Worm (Caenorhabditis elegans) whole organism, L1 larva: ENCODE data around the gene C27B7.6.

ENCODE experiments used
- C04F5.9 ChIP-seq: sonication (generic microtip); optimal IDR thresholded peaks from 2 replicates; lab custom pipeline; 2016; ENCODE audit warnings: missing genetic modification characterization, missing compliant biosample characterization
- C34B4.2 ChIP-seq: sonication (generic microtip); optimal IDR thresholded peaks from 2 replicates; lab custom pipeline; 2017; ENCODE audit warnings: mild to moderate bottlenecking, missing genetic modification characterization, missing compliant biosample characterization
- Y116A8C.19 ChIP-seq: sonication (generic microtip); optimal IDR thresholded peaks from 2 replicates; lab custom pipeline; 2016; ENCODE audit warnings: missing compliant biosample characterization, missing genetic modification characterization, borderline replicate concordance
- ama-1 ChIP-seq: fragments of 150-350 bp; optimal IDR thresholded peaks from 2 replicates; lab custom pipeline; 2014
- blmp-1 ChIP-seq: fragments of 150-350 bp; optimal IDR thresholded peaks from 2 replicates; lab custom pipeline; 2014; ENCODE audit warnings: missing biosample characterization, missing genetic modification characterization
- ceh-63 ChIP-seq: fragments of 200-800 bp; sonication (Bioruptor generic); optimal IDR thresholded peaks from 2 replicates; lab custom pipeline; 2018; ENCODE audit warnings: mild to moderate bottlenecking, missing genetic modification characterization, missing compliant biosample characterization
- ceh-82 ChIP-seq, 3 experiments: fragments of 150-350 bp in 1 of 3; sonication (generic microtip) in 2 of 3; optimal IDR thresholded peaks; 2 replicates each; lab custom pipeline; 2014 to 2017; ENCODE audit warnings: missing biosample characterization in 3 of 3, missing genetic modification characterization in 3 of 3
- dsc-1 ChIP-seq: sonication (generic microtip); optimal IDR thresholded peaks from 2 replicates; lab custom pipeline; 2016; ENCODE audit warnings: mild to moderate bottlenecking, missing genetic modification characterization, missing compliant biosample characterization
- efl-1 ChIP-seq, 4 experiments: fragments of 150-350 bp; optimal IDR thresholded peaks in 3 of 4; peaks in 1 of 4; 1 replicate in 1 of 4; 2 replicates in 3 of 4; lab custom pipeline; 2014; ENCODE audit warnings: missing biosample characterization in 2 of 4, missing genetic modification characterization in 2 of 4, missing genetic modification reagents in 2 of 4
- efl-3 ChIP-seq: fragments of 200-800 bp; sonication (Bioruptor generic); optimal IDR thresholded peaks from 2 replicates; lab custom pipeline; 2018; ENCODE audit warnings: mild to moderate bottlenecking, missing genetic modification characterization, missing compliant biosample characterization
- egl-27 ChIP-seq, 2 experiments: fragments of 150-350 bp in 1 of 2; sonication (generic microtip); optimal IDR thresholded peaks; 3 replicates each; lab custom pipeline; 2017 to 2018; ENCODE audit warnings: missing biosample characterization in 2 of 2, missing genetic modification characterization in 2 of 2, missing genetic modification reagents in 2 of 2
- elt-3 ChIP-seq, 6 experiments: fragments of 150-350 bp in 1 of 6; sonication (generic microtip); optimal IDR thresholded peaks; 2 replicates each; lab custom pipeline; 2017 to 2018; ENCODE audit warnings: missing biosample characterization in 6 of 6, missing genetic modification characterization in 6 of 6, inconsistent platforms in 1 of 6
- fkh-4 ChIP-seq: sonication (generic microtip); optimal IDR thresholded peaks from 2 replicates; lab custom pipeline; 2016; ENCODE audit warnings: missing compliant biosample characterization, missing genetic modification characterization, borderline replicate concordance
- fkh-8 ChIP-seq: sonication (generic microtip); optimal IDR thresholded peaks from 2 replicates; lab custom pipeline; 2016; ENCODE audit warnings: mild to moderate bottlenecking, missing genetic modification characterization, missing compliant biosample characterization
- grh-1 ChIP-seq: fragments of 200-800 bp; sonication (Bioruptor generic); IDR thresholded peaks from 2 replicates; pipeline ENCODE4 v1.3.6; 2022; ENCODE audit warnings: missing genetic modification reagents, missing genetic modification characterization, missing compliant biosample characterization
- hlh-17 ChIP-seq: fragments of 200-800 bp; sonication (Bioruptor generic); optimal IDR thresholded peaks from 2 replicates; lab custom pipeline; 2018; ENCODE audit warnings: missing genetic modification characterization, mild to moderate bottlenecking, missing compliant biosample characterization, moderate library complexity, borderline replicate concordance
- irx-1 ChIP-seq: sonication (generic microtip); optimal IDR thresholded peaks from 2 replicates; lab custom pipeline; 2016; ENCODE audit warnings: missing genetic modification characterization, missing compliant biosample characterization
- isw-1 ChIP-seq: fragments of 200-800 bp; sonication (Bioruptor generic); IDR thresholded peaks from 2 replicates; pipeline ENCODE4 v1.3.6; 2022; ENCODE audit warnings: missing genetic modification characterization, missing compliant biosample characterization
- jun-1 ChIP-seq: fragments of 150-350 bp; optimal IDR thresholded peaks from 2 replicates; lab custom pipeline; 2014; ENCODE audit warnings: missing biosample characterization, missing genetic modification reagents, missing genetic modification characterization
- lin-14 ChIP-seq: fragments of 200-800 bp; sonication (Bioruptor generic); optimal IDR thresholded peaks from 2 replicates; lab custom pipeline; 2018; ENCODE audit warnings: mild to moderate bottlenecking, missing genetic modification characterization, moderate library complexity, missing compliant biosample characterization
- lin-15B ChIP-seq: fragments of 150-350 bp; sonication (generic microtip); optimal IDR thresholded peaks from 3 replicates; lab custom pipeline; 2014; ENCODE audit warnings: missing biosample characterization, missing genetic modification characterization
- lin-35 ChIP-seq, 2 experiments: fragments of 150-350 bp; optimal IDR thresholded peaks; 2 replicates each; lab custom pipeline; 2014; ENCODE audit warnings: missing biosample characterization in 2 of 2, missing genetic modification characterization in 2 of 2, missing genetic modification reagents in 2 of 2
- lin-39 ChIP-seq: fragments of 150-350 bp; optimal IDR thresholded peaks from 2 replicates; lab custom pipeline; 2014; ENCODE audit warnings: missing biosample characterization, missing genetic modification reagents, missing genetic modification characterization
- lir-3 ChIP-seq: sonication (generic microtip); optimal IDR thresholded peaks from 2 replicates; lab custom pipeline; 2016; ENCODE audit warnings: mild to moderate bottlenecking, missing genetic modification characterization, moderate library complexity, missing compliant biosample characterization; ENCODE audit not compliant: poor library complexity
- lsy-2 ChIP-seq, 2 experiments: fragments of 150-350 bp; optimal IDR thresholded peaks; 2 replicates each; lab custom pipeline; 2014; ENCODE audit warnings: missing biosample characterization in 2 of 2, missing genetic modification characterization in 2 of 2
- mab-9 ChIP-seq: fragments of 200-800 bp; sonication (Bioruptor generic); IDR thresholded peaks from 2 replicates; pipeline ENCODE4 v1.3.6; 2022; ENCODE audit warnings: missing genetic modification reagents, missing genetic modification characterization, missing compliant biosample characterization
- mep-1 ChIP-seq: fragments of 150-350 bp; optimal IDR thresholded peaks from 2 replicates; lab custom pipeline; 2014; ENCODE audit warnings: missing biosample characterization, missing genetic modification characterization
- nhr-11 ChIP-seq: fragments of 150-350 bp; optimal IDR thresholded peaks from 2 replicates; lab custom pipeline; 2014; ENCODE audit warnings: missing biosample characterization, missing genetic modification characterization
- nhr-19 ChIP-seq: fragments of 200-800 bp; sonication (Bioruptor generic); conservative IDR thresholded peaks from 2 replicates; pipeline ENCODE4 v1.3.6; 2022; ENCODE audit warnings: missing genetic modification characterization, missing compliant biosample characterization
- nhr-237 ChIP-seq: fragments of 150-350 bp; optimal IDR thresholded peaks from 2 replicates; lab custom pipeline; 2014; ENCODE audit warnings: missing biosample characterization, missing genetic modification characterization
- nhr-28 ChIP-seq: fragments of 150-350 bp; optimal IDR thresholded peaks from 2 replicates; lab custom pipeline; 2014; ENCODE audit warnings: missing biosample characterization, missing genetic modification characterization
- nhr-47 ChIP-seq: sonication (generic microtip); optimal IDR thresholded peaks from 2 replicates; lab custom pipeline; 2016; ENCODE audit warnings: mild to moderate bottlenecking, missing genetic modification characterization, moderate library complexity, missing compliant biosample characterization
- nhr-71 ChIP-seq: sonication (generic microtip); optimal IDR thresholded peaks from 2 replicates; lab custom pipeline; 2016; ENCODE audit warnings: mild to moderate bottlenecking, missing genetic modification characterization, moderate library complexity, missing compliant biosample characterization
- nhr-76 ChIP-seq: sonication (generic microtip); optimal IDR thresholded peaks from 2 replicates; lab custom pipeline; 2017; ENCODE audit warnings: missing biosample characterization, missing genetic modification characterization
- nhr-84 ChIP-seq: sonication (generic microtip); optimal IDR thresholded peaks from 2 replicates; lab custom pipeline; 2017; ENCODE audit warnings: missing biosample characterization, missing genetic modification characterization
- rnt-1 ChIP-seq: sonication (generic microtip); optimal IDR thresholded peaks from 2 replicates; lab custom pipeline; 2016; ENCODE audit warnings: mild to moderate bottlenecking, missing genetic modification characterization, moderate library complexity, missing compliant biosample characterization
- skn-1 ChIP-seq: fragments of 150-350 bp; optimal IDR thresholded peaks from 2 replicates; lab custom pipeline; 2014; ENCODE audit warnings: missing biosample characterization, missing genetic modification characterization
- snu-23 ChIP-seq: sonication (generic microtip); optimal IDR thresholded peaks from 2 replicates; lab custom pipeline; 2016; ENCODE audit warnings: missing genetic modification characterization, missing compliant biosample characterization
- swsn-7 ChIP-seq: sonication (generic microtip); optimal IDR thresholded peaks from 2 replicates; lab custom pipeline; 2016; ENCODE audit warnings: missing genetic modification characterization, missing compliant biosample characterization
- tlp-1 ChIP-seq: fragments of 150-350 bp; optimal IDR thresholded peaks from 2 replicates; lab custom pipeline; 2014; ENCODE audit warnings: missing biosample characterization, missing genetic modification characterization
- unc-130 ChIP-seq: fragments of 150-350 bp; optimal IDR thresholded peaks from 2 replicates; lab custom pipeline; 2017; ENCODE audit warnings: missing biosample characterization, missing genetic modification characterization, inconsistent platforms
- unc-30 ChIP-seq: sonication (generic microtip); optimal IDR thresholded peaks from 2 replicates; lab custom pipeline; 2017; ENCODE audit warnings: missing biosample characterization, missing genetic modification characterization
- unc-86 ChIP-seq: sonication (generic microtip); optimal IDR thresholded peaks from 2 replicates; lab custom pipeline; 2016; ENCODE audit warnings: missing genetic modification characterization, missing compliant biosample characterization
- vab-15 ChIP-seq: sonication (generic microtip); optimal IDR thresholded peaks from 2 replicates; lab custom pipeline; 2017; ENCODE audit warnings: missing genotype, mild to moderate bottlenecking, missing genetic modification characterization, missing compliant biosample characterization
- zag-1 ChIP-seq: fragments of 150-350 bp; optimal IDR thresholded peaks from 2 replicates; lab custom pipeline; 2014; ENCODE audit warnings: missing biosample characterization, missing genetic modification characterization
- zip-4 ChIP-seq: fragments of 200-800 bp; sonication (Bioruptor generic); optimal IDR thresholded peaks from 2 replicates; lab custom pipeline; 2018; ENCODE audit warnings: mild to moderate bottlenecking, missing genetic modification characterization, moderate library complexity, missing compliant biosample characterization
- ztf-4 ChIP-seq: fragments of 150-350 bp; optimal IDR thresholded peaks from 2 replicates; lab custom pipeline; 2014; ENCODE audit warnings: missing biosample characterization, missing genetic modification characterization

Gene C27B7.6

DNA sequence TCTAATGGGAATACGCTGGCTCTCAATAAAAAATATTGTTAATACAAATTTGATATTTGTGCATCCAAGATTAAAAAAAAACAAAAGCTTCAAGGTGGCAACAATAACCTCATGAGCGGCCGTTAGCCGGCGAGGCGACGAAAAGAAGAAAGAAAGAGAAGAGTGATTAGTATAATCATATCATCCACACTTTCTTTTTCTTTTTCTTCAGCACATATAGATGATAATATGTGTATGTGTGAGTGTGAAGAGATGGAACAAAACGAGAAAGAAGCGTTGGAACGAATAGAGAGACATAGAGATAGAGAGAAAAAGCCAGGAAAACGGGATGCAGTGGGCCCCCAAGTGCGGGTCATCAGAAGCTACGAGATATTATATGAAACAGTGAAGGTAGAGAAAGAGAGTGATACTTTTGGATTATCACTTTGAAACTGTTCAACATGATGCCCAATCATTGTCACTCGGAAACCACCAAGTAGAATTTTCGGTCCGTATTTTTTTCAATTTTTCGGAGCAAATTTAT is 14.2 kb upstream of the C27B7.6 start:
- no peak for TF ChIP-seq zag-1 (tag; lab: Kevin White, UChicago)
- TF ChIP-seq egl-27 (tag; optimal IDR thresholded peaks at IDR 0.05; lab: Kevin White, UChicago), result no peak
- no peak for TF ChIP-seq jun-1 (tag; lab: Kevin White, UChicago)
- peak; percentile 43 for TF ChIP-seq nhr-71 (tag; lab: Kevin White, UChicago)
- TF ChIP-seq lin-14, result peak; percentile 66
- no peak for TF ChIP-seq irx-1 (tag; lab: Kevin White, UChicago)
- 0 out of 2 replicates have a peak, but pooled peaks have one; percentile 26 for TF ChIP-seq nhr-19
- TF ChIP-seq ama-1, result no peak
- no peak for TF ChIP-seq Y116A8C.19 (tag; lab: Kevin White, UChicago)
- peak; percentile 79 for TF ChIP-seq blmp-1 (tag; lab: Kevin White, UChicago)
- TF ChIP-seq lin-39 (tag; lab: Kevin White, UChicago), result no peak
- peak in 1 of 3 experiments; percentile 5 for TF ChIP-seq ceh-82 (tag; optimal IDR thresholded peaks at IDR 0.05; lab: Kevin White, UChicago)
- no peak for TF ChIP-seq nhr-11
- peak; percentile 13 for TF ChIP-seq efl-1 (optimal IDR thresholded peaks at IDR 0.05; lab: Kevin White, UChicago)
- TF ChIP-seq efl-1 (GFP tag; optimal IDR thresholded peaks at IDR 0.05 in 1 of 2; lab: Kevin White, UChicago), result peak in 1 of 2 experiments; percentile 56
- no peak for TF ChIP-seq nhr-237 (tag; lab: Kevin White, UChicago)
- no peak for TF ChIP-seq isw-1 (GFP tag; lab: Robert Waterston, UW)
- peak in 1 of 2 experiments; percentile 40 for TF ChIP-seq lsy-2 (tag; optimal IDR thresholded peaks at IDR 0.05; lab: Kevin White, UChicago)
- TF ChIP-seq nhr-84 (tag; lab: Kevin White, UChicago), result no peak
- no peak for TF ChIP-seq C04F5.9 (tag; lab: Kevin White, UChicago)
- no peak for TF ChIP-seq nhr-28
- TF ChIP-seq dsc-1, result no peak
- no peak for TF ChIP-seq tlp-1 (tag; lab: Kevin White, UChicago)
- no peak for TF ChIP-seq unc-86
- no peak for TF ChIP-seq fkh-8 (tag; lab: Kevin White, UChicago)
- no peak for TF ChIP-seq efl-3 (GFP tag; lab: Kevin White, UChicago)
- TF ChIP-seq rnt-1 (tag; lab: Kevin White, UChicago), result peak; percentile 52
- peak; percentile 2 for TF ChIP-seq swsn-7 (tag; lab: Kevin White, UChicago)
- no peak for TF ChIP-seq unc-30 (tag; lab: Kevin White, UChicago)
- TF ChIP-seq C34B4.2 (tag; lab: Kevin White, UChicago), result no peak
- TF ChIP-seq mep-1, result no peak
- TF ChIP-seq lin-15B (tag; lab: Kevin White, UChicago), result no peak
- TF ChIP-seq snu-23, result peak; percentile 31
- TF ChIP-seq nhr-76 (tag; lab: Kevin White, UChicago), result no peak
- TF ChIP-seq mab-9 (GFP tag; lab: Robert Waterston, UW), result no peak
- TF ChIP-seq nhr-47, result peak; percentile 26
- TF ChIP-seq lin-35 (GFP tag; optimal IDR thresholded peaks at IDR 0.05; lab: Kevin White, UChicago), result no peak
- TF ChIP-seq skn-1 (tag; lab: Kevin White, UChicago), result peak; percentile 22

- no peak for TF ChIP-seq lir-3 (tag; lab: Kevin White, UChicago)
- TF ChIP-seq efl-1 (optimal IDR thresholded peaks at IDR 0.05; lab: Kevin White, UChicago), result no peak
- peak in 1 of 2 experiments; percentile 74 for TF ChIP-seq efl-1 (GFP tag; optimal IDR thresholded peaks at IDR 0.05 in 1 of 2; lab: Kevin White, UChicago)
- TF ChIP-seq, all 84 proteins: peak for 1
These were observed 12.6 kb upstream of the C27B7.6 start, which contains the start of gene rap-1 for ce11 chrIV:8918790-8919189. TSS of gene rap-1 (minus strand) at chrIV:8918890.

ce11 chrIV:8916010-8916409 is 9.9 kb upstream of the C27B7.6 start, which contains the start of gene C27B7.9:
TSS of gene C27B7.9 (minus strand) at chrIV:8916110.
- no peak for TF ChIP-seq zip-4 (GFP tag; lab: Kevin White, UChicago)
- TF ChIP-seq nhr-76 (tag; lab: Kevin White, UChicago), result no peak
- TF ChIP-seq zag-1 (tag; lab: Kevin White, UChicago), result no peak
- TF ChIP-seq ceh-63 (GFP tag; lab: Kevin White, UChicago), result no peak
- TF ChIP-seq lin-35 (GFP tag; optimal IDR thresholded peaks at IDR 0.05; lab: Kevin White, UChicago), result no peak
- TF ChIP-seq lsy-2 (tag; optimal IDR thresholded peaks at IDR 0.05; lab: Kevin White, UChicago), result no peak
- TF ChIP-seq fkh-4 (tag; lab: Kevin White, UChicago), result no peak
- no peak for TF ChIP-seq grh-1 (GFP tag; lab: Robert Waterston, UW)
- no peak for TF ChIP-seq mep-1
- no peak for TF ChIP-seq unc-130 (tag; lab: Kevin White, UChicago)
- TF ChIP-seq hlh-17 (GFP tag; lab: Kevin White, UChicago), result no peak
- TF ChIP-seq vab-15 (tag; lab: Kevin White, UChicago), result no peak
- no peak for TF ChIP-seq elt-3 (tag; optimal IDR thresholded peaks at IDR 0.05; lab: Kevin White, UChicago)
- TF ChIP-seq ztf-4 (tag; lab: Kevin White, UChicago), result no peak
- no peak for TF ChIP-seq nhr-28
